Worm (Caenorhabditis elegans): ENCODE results near the gene C23H5.12.

C23H5.12 gene

DNA sequence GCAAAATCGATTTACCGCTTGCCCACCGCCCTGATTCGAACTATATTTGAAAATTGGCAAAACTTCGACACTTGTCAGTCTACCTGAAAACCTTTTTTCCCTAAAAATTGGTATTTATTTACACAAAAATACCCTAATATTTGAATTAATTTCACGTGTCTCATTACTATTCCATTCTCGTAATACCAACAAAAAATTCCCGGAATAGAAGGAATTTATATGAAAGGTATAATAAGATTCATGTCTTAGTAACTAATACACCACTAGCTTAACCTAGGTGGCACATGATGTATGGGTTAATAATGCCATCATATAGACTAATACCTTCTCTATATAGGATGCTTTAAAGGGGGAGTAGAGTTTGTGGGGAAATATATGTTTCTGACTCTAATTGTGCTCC is 16.0 kb upstream of the C23H5.12 start:
- TF ChIP-seq pha-4 (tag; optimal IDR thresholded peaks at IDR 0.05): no peak
- TF ChIP-seq egl-5 (tag; optimal IDR thresholded peaks at IDR 0.05): no peak
- TF ChIP-seq ceh-82 (tag; optimal IDR thresholded peaks at IDR 0.05): no peak
- TF ChIP-seq nfya-1 (tag; optimal IDR thresholded peaks at IDR 0.05; ENCODE audit: insufficient read depth): no peak
- TF ChIP-seq ztf-11 (tag; optimal IDR thresholded peaks at IDR 0.05): no peak
- TF ChIP-seq lsy-12 (tag; optimal IDR thresholded peaks at IDR 0.05): no peak
- TF ChIP-seq nhr-77 (tag; optimal IDR thresholded peaks at IDR 0.05): no peak
- TF ChIP-seq sea-2 (GFP tag; optimal IDR thresholded peaks at IDR 0.05): no peak
- TF ChIP-seq nhr-11 (tag; optimal IDR thresholded peaks at IDR 0.05): no peak
- no peak for TF ChIP-seq mdl-1 (tag; optimal IDR thresholded peaks at IDR 0.05)
- TF ChIP-seq aly-2 (tag; optimal IDR thresholded peaks at IDR 0.05): no peak
- no peak for TF ChIP-seq fos-1 (tag; optimal IDR thresholded peaks at IDR 0.05)
- TF ChIP-seq unc-62 (GFP tag; optimal IDR thresholded peaks at IDR 0.05): no peak
- no peak for TF ChIP-seq pqm-1 (tag; optimal IDR thresholded peaks at IDR 0.05)
- no peak for TF ChIP-seq nhr-67 (tag; optimal IDR thresholded peaks at IDR 0.05)

DNA sequence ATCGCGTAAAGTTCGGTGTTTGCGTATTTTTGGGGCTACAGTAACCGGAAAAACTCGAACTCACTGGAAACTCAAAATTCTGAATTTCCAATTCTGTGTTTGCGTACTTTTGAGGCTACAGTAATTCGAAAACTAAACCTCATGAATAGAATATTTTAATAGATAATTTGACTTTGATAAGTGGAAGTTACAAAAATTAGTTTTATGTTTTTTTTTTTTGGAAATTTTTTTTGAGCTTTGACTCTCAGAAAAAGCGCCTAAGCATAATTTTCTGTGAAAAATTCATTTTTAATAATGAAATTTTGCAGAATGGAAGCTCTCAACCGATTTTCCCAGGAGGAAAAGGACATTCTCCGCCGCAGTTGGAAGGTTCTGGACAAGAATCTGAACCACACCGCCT is 10.8 kb upstream of the C23H5.12 start, which contains the start of gene glb-7:
glb-7 (plus strand) TSS at position 301 of the 400 bp plus-strand sequence.
- TF ChIP-seq egl-5 (tag; optimal IDR thresholded peaks at IDR 0.05) (no peak), elt-2 (tag; optimal IDR thresholded peaks at IDR 0.05) (no peak), daf-12 (tag; optimal IDR thresholded peaks at IDR 0.05) (no peak), unc-39 (tag; optimal IDR thresholded peaks at IDR 0.05) (no peak), nhr-76 (tag; optimal IDR thresholded peaks at IDR 0.05) (no peak), snpc-4 (tag; optimal IDR thresholded peaks at IDR 0.05) (no peak), unc-62 (GFP tag; optimal IDR thresholded peaks at IDR 0.05) (no peak), aly-2 (tag; optimal IDR thresholded peaks at IDR 0.05) (no peak)

DNA sequence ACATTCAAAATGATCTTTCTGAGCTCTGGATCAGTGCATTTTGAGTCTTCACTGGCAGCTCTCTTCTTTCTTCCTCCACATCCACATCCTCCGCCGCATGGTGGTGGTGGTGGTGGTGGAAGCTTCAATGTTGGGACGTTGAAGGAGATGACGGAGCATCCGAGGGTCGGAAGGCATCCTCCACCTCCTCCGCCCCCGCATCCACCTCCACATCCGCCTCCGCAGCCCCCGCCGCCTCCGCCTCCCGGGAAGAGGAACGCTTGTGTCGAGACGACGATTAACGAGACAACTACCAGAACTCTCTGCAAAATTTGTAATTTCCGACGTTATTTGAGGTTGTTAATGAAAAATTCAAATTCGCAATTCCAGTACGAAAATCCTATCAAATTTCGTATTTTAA is 5.9 kb upstream of the C23H5.12 start:
- TF ChIP-seq elt-2 (tag; optimal IDR thresholded peaks at IDR 0.05) (no peak), R02D3.7 (tag; optimal IDR thresholded peaks at IDR 0.05) (no peak), egl-27 (tag; optimal IDR thresholded peaks at IDR 0.05) (no peak), unc-62 (GFP tag; optimal IDR thresholded peaks at IDR 0.05) (no peak), nhr-25 (tag; optimal IDR thresholded peaks at IDR 0.05) (no peak), daf-12 (tag; optimal IDR thresholded peaks at IDR 0.05) (no peak), ztf-4 (tag; optimal IDR thresholded peaks at IDR 0.05) (no peak), ZK546.5 (tag; optimal IDR thresholded peaks at IDR 0.05) (no peak), nhr-76 (tag; optimal IDR thresholded peaks at IDR 0.05) (no peak), hmg-11 (tag; optimal IDR thresholded peaks at IDR 0.05) (no peak), egl-5 (tag; optimal IDR thresholded peaks at IDR 0.05) (no peak), nhr-43 (tag; optimal IDR thresholded peaks at IDR 0.05; ENCODE audit: poor library complexity, severe bottlenecking) (no peak), ceh-28 (tag; optimal IDR thresholded peaks at IDR 0.05) (no peak)

DNA sequence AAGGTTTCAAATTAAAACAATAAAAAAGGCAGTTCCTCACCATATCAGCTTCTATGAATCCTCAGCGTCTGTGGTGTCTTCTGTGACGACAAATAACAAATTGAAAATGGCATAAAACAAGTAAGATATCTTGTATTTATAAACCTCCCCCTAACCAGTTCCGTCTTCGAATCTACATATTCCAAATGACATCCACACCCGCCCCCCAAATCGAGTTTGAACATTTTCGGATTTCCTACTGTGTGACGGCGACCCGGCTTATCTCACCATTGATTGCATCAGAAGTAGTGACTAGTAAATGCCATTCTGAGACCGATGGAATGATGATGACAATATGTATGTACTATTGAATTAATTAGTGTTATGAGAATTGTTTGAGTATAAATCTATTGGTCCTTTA is 4.5 kb upstream of the C23H5.12 start, which contains the start of gene grl-20:
grl-20 (minus strand) TSS at position 101 of the 400 bp plus-strand sequence.
- TF ChIP-seq eor-1 (tag; optimal IDR thresholded peaks at IDR 0.05) (no peak), daf-12 (tag; optimal IDR thresholded peaks at IDR 0.05) (no peak), nhr-23 (tag; optimal IDR thresholded peaks at IDR 0.05) (no peak), ceh-82 (tag; optimal IDR thresholded peaks at IDR 0.05) (no peak), fos-1 (tag; optimal IDR thresholded peaks at IDR 0.05) (no peak), sea-2 (GFP tag; optimal IDR thresholded peaks at IDR 0.05) (no peak), ceh-9 (tag; optimal IDR thresholded peaks at IDR 0.05) (no peak), nhr-76 (tag; optimal IDR thresholded peaks at IDR 0.05) (no peak), aly-2 (tag; optimal IDR thresholded peaks at IDR 0.05) (no peak)

DNA sequence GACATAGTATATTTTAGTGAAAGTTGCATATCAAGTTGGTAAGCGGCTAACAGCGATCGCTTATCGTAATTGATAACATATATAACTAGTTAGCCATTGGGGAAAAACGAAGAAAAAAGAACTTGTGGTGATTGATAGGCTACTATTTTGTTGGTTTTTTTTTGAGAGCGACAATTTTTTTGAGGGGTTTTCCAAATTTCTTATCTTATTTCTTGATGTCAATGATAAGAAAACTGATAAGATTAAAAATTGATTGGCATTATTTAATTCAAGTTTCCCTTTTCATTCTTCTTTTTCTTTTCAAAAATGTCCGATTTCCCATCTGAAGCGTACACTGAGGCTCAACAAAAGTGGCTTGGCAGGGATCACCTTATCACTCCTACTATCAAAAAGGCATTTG is 2.6 kb upstream of the C23H5.12 start, which contains the start of gene prmt-6:
prmt-6 (plus strand) TSS at position 252 of the 400 bp plus-strand sequence.
- peak; percentile 81 for TF ChIP-seq elt-2 (tag; optimal IDR thresholded peaks at IDR 0.05)
- TF ChIP-seq nhr-25 (tag; optimal IDR thresholded peaks at IDR 0.05): no peak
- no peak for TF ChIP-seq mdl-1 (tag; optimal IDR thresholded peaks at IDR 0.05)
- peak in 1 of 3 experiments; percentile 26 for TF ChIP-seq elt-3 (tag; optimal IDR thresholded peaks at IDR 0.05)
- TF ChIP-seq pqm-1 (tag; optimal IDR thresholded peaks at IDR 0.05): peak; percentile 17

DNA sequence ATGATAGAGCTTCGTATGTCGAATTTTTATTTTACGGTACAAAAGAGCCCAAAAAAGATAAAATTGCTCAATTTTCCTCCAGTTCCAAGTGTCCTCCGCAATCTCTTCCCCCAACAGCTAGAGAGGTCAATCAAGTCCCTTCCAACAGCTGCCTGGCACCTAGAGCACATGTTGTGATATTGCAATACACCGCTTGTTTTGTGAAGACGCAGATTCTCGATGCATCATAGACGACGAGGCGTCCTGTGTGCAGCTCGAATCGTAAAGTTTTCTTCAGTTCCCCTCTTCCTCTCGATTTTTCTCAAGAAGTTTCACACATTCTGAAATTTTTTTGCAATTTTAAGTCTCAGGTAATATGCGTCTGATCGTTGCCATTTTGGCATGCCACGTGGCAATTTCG is 3.3 kb downstream of the C23H5.12 start, which contains the start of gene test-1:
test-1 (plus strand) TSS at position 345 of the 400 bp plus-strand sequence.
- no peak for TF ChIP-seq ceh-16 (tag; optimal IDR thresholded peaks at IDR 0.05)
- no peak for TF ChIP-seq mdl-1 (tag; optimal IDR thresholded peaks at IDR 0.05)
- no peak for TF ChIP-seq nhr-76 (tag; optimal IDR thresholded peaks at IDR 0.05)
- TF ChIP-seq ama-1 (optimal IDR thresholded peaks at IDR 0.05): no peak
- no peak for TF ChIP-seq ztf-11 (tag; optimal IDR thresholded peaks at IDR 0.05)
- TF ChIP-seq pha-4 (tag; optimal IDR thresholded peaks at IDR 0.05): no peak
- no peak for TF ChIP-seq snpc-4 (tag; optimal IDR thresholded peaks at IDR 0.05)
- no peak for TF ChIP-seq hmg-11 (tag; optimal IDR thresholded peaks at IDR 0.05)
- TF ChIP-seq skn-1 (tag; optimal IDR thresholded peaks at IDR 0.05): no peak
- no peak for TF ChIP-seq lsy-12 (tag; optimal IDR thresholded peaks at IDR 0.05)
- no peak for TF ChIP-seq zag-1 (tag; optimal IDR thresholded peaks at IDR 0.05)
- no peak for TF ChIP-seq nhr-237 (tag; optimal IDR thresholded peaks at IDR 0.05)
- TF ChIP-seq pqm-1 (tag; optimal IDR thresholded peaks at IDR 0.05): no peak
- TF ChIP-seq eor-1 (tag; optimal IDR thresholded peaks at IDR 0.05): no peak
- no peak for TF ChIP-seq nfya-1 (tag; optimal IDR thresholded peaks at IDR 0.05; ENCODE audit: insufficient read depth)
- no peak for TF ChIP-seq egl-27 (tag; optimal IDR thresholded peaks at IDR 0.05)
